Fruit fly (Drosophila melanogaster) whole organism, adult: Measurements from ENCODE around the gene CG43796.
A peak's percentile ranks its signal among the peaks of the same experiment; 100 is the strongest.

Experiments
- CG12768 ChIP-seq: fragments of 200-800 bp; sonication (Bioruptor generic); optimal IDR thresholded peaks from 2 replicates; lab custom pipeline; 2017; ENCODE audit warnings: missing biosample characterization, missing genetic modification characterization, mild to moderate bottlenecking, moderate library complexity, missing genetic modification reagents
- CG1620 ChIP-seq: fragments of 200-800 bp; sonication (Bioruptor generic); optimal IDR thresholded peaks from 2 replicates; lab custom pipeline; 2016; ENCODE audit warnings: missing biosample characterization, missing genetic modification characterization
- CG33017 ChIP-seq: fragments of 200-800 bp; sonication (Bioruptor generic); optimal IDR thresholded peaks from 2 replicates; lab custom pipeline; 2018; ENCODE audit warnings: missing biosample characterization, mild to moderate bottlenecking, missing genetic modification characterization, moderate library complexity
- CG5204 ChIP-seq: fragments of 200-800 bp; sonication (Bioruptor generic); optimal IDR thresholded peaks from 2 replicates; lab custom pipeline; 2016; ENCODE audit warnings: missing biosample characterization, missing genetic modification characterization
- CG7101 ChIP-seq: fragments of 200-800 bp; sonication (Bioruptor generic); optimal IDR thresholded peaks from 2 replicates; lab custom pipeline; 2018; ENCODE audit warnings: missing biosample characterization, mild to moderate bottlenecking, missing genetic modification characterization, moderate library complexity
- Clk ChIP-seq: fragments of 200-800 bp; sonication (Bioruptor generic); optimal IDR thresholded peaks from 2 replicates; lab custom pipeline; 2017; ENCODE audit warnings: missing biosample characterization, missing genetic modification characterization
- Crg-1 ChIP-seq: fragments of 200-800 bp; sonication (Bioruptor generic); optimal IDR thresholded peaks from 2 replicates; lab custom pipeline; 2016; ENCODE audit warnings: missing biosample characterization, missing genetic modification characterization
- Mnt ChIP-seq: fragments of 200-800 bp; sonication (Bioruptor generic); optimal IDR thresholded peaks from 2 replicates; lab custom pipeline; 2016; ENCODE audit warnings: missing biosample characterization, mild to moderate bottlenecking, missing genetic modification characterization
- kay ChIP-seq: fragments of 200-800 bp; sonication (Bioruptor generic); peaks from one replicate; lab custom pipeline; 2016; ENCODE audit warnings: missing biosample characterization, missing genetic modification characterization, borderline replicate concordance
- ovo ChIP-seq: fragments of 200-800 bp; sonication (Bioruptor generic); optimal IDR thresholded peaks from 2 replicates; lab custom pipeline; 2016; ENCODE audit warnings: missing biosample characterization, missing genetic modification characterization
- pad ChIP-seq: fragments of 200-800 bp; sonication (Bioruptor generic); optimal IDR thresholded peaks from 3 replicates; lab custom pipeline; 2017; ENCODE audit warnings: missing biosample characterization, missing genetic modification characterization, mild to moderate bottlenecking, moderate library complexity, missing genetic modification reagents
- tj ChIP-seq: fragments of 200-800 bp; sonication (Bioruptor generic); optimal IDR thresholded peaks from 3 replicates; lab custom pipeline; 2017; ENCODE audit warnings: missing biosample characterization, mild to moderate bottlenecking, missing genetic modification characterization, moderate library complexity
- toe ChIP-seq: fragments of 200-800 bp; sonication (Bioruptor generic); optimal IDR thresholded peaks from 2 replicates; lab custom pipeline; 2016; ENCODE audit warnings: missing biosample characterization, missing genetic modification characterization

dm6 chr2L:8528951-8529430, 46.8 kb downstream of the CG43796 start, which contains the start of gene CG17834:
- no peak for TF ChIP-seq CG33017 (tag; lab: Kevin White, UChicago)
- peak; percentile 35 for TF ChIP-seq Crg-1 (GFP tag; lab: Kevin White, UChicago)
- no peak for TF ChIP-seq toe (GFP tag; lab: Kevin White, UChicago)
- TF ChIP-seq Clk, result no peak
- no peak for TF ChIP-seq CG12768 (GFP tag; lab: Kevin White, UChicago)
- no peak for TF ChIP-seq kay
- no peak for TF ChIP-seq CG7101 (tag; lab: Kevin White, UChicago)
- no peak for TF ChIP-seq pad
- TF ChIP-seq CG1620 (GFP tag; lab: Kevin White, UChicago), result no peak
- peak; percentile 68 for TF ChIP-seq tj (GFP tag; lab: Kevin White, UChicago)
- peak; percentile 9 for TF ChIP-seq Mnt (GFP tag; lab: Kevin White, UChicago)
- no peak for TF ChIP-seq CG5204 (GFP tag; lab: Kevin White, UChicago)
- TF ChIP-seq ovo (GFP tag; lab: Kevin White, UChicago), result no peak
